Fruit fly (Drosophila melanogaster): ENCODE data around the gene CG7168.

The CG7168 gene

dm6 chr3R:18223434-18223833 is 2.4 kb downstream of the CG7168 start, which contains the start of the genes mTerf5 and Non3 (continued):
- TF ChIP-seq tgo (GFP tag; IDR thresholded peaks at IDR 0.05) (peak; percentile 32; the same call in 1 of the 3 replicates), YL-1 (GFP tag; optimal IDR thresholded peaks at IDR 0.05) (peak; percentile 50), Ravus (GFP tag; IDR thresholded peaks at IDR 0.05) (no peak; the same call in 1 of the 2 replicates), CG32772 (GFP tag; IDR thresholded peaks at IDR 0.05) (0 out of 2 replicates have a peak, but pooled peaks have one; percentile 15), Antp (GFP tag; optimal IDR thresholded peaks at IDR 0.05) (no peak), CG11560 (tag; IDR thresholded peaks at IDR 0.05) (no peak), pros (GFP tag; optimal IDR thresholded peaks at IDR 0.05) (no peak), CG7556 (GFP tag; optimal IDR thresholded peaks at IDR 0.05) (peak; percentile 20), lbe (GFP tag; optimal IDR thresholded peaks at IDR 0.05) (peak; percentile 51), zen (tag; optimal IDR thresholded peaks at IDR 0.05) (peak; percentile 67), yki (optimal IDR thresholded peaks at IDR 0.05) (no peak), CG6791 (GFP tag; IDR thresholded peaks at IDR 0.05; ENCODE audit: partially characterized antibody) (peak; percentile 78), cato (GFP tag; optimal IDR thresholded peaks at IDR 0.05; ENCODE audit: borderline replicate concordance) (no peak), pfk (GFP tag; optimal IDR thresholded peaks at IDR 0.05) (no peak), CG4360 (GFP tag; IDR thresholded peaks at IDR 0.05) (no peak), CG18619 (GFP tag; optimal IDR thresholded peaks at IDR 0.05) (peak; percentile 9), chinmo (GFP tag; IDR thresholded peaks at IDR 0.05; ENCODE audit: partially characterized antibody) (peak; percentile 91; the same call in 3 of the 4 replicates), br (optimal IDR thresholded peaks at IDR 0.05) (no peak), ttk (GFP tag; IDR thresholded peaks at IDR 0.05) (no peak), CG30020 (tag; optimal IDR thresholded peaks at IDR 0.05) (peak; percentile 57), MESR4 (GFP tag; optimal IDR thresholded peaks at IDR 0.05) (peak; percentile 36), CG18599 (GFP tag; optimal IDR thresholded peaks at IDR 0.05) (peak; percentile 63), CG9932 (GFP tag; IDR thresholded peaks at IDR 0.05) (peak; percentile 73), exex (tag; optimal IDR thresholded peaks at IDR 0.05) (peak; percentile 12), fd96Cb (tag; optimal IDR thresholded peaks at IDR 0.05) (peak; percentile 40), CG7271 (tag; optimal IDR thresholded peaks at IDR 0.05) (peak; percentile 44), ranshi (GFP tag; IDR thresholded peaks at IDR 0.05) (0 out of 2 replicates have a peak, but pooled peaks have one; percentile 40), NC2α (GFP tag; optimal IDR thresholded peaks at IDR 0.05) (no peak), dati (GFP tag; IDR thresholded peaks at IDR 0.05) (no peak), bbx (GFP tag; IDR thresholded peaks at IDR 0.05; ENCODE audit: partially characterized antibody) (peak; percentile 72; the same call in 1 of the 2 replicates), sens-2 (GFP tag; IDR thresholded peaks at IDR 0.05) (no peak), Mad (GFP tag; optimal IDR thresholded peaks at IDR 0.05) (no peak), CG7372 (GFP tag; IDR thresholded peaks at IDR 0.05) (no peak), CG15073 (GFP tag; optimal IDR thresholded peaks at IDR 0.05) (no peak), CG11398 (GFP tag; optimal IDR thresholded peaks at IDR 0.05) (no peak), HmgZ (tag; optimal IDR thresholded peaks at IDR 0.05) (peak; percentile 55), pnt (GFP tag; optimal IDR thresholded peaks at IDR 0.05) (no peak), hbn (GFP tag; IDR thresholded peaks at IDR 0.05; ENCODE audit: partially characterized antibody) (peak; percentile 83), Asciz (GFP tag; optimal IDR thresholded peaks at IDR 0.05) (no peak), CG13624 (GFP tag; optimal IDR thresholded peaks at IDR 0.05) (no peak), CG3407 (GFP tag; optimal IDR thresholded peaks at IDR 0.05) (no peak), aop (GFP tag; IDR thresholded peaks at IDR 0.05) (no peak), dm (GFP tag; optimal IDR thresholded peaks at IDR 0.05) (peak; percentile 88), zfh2 (GFP tag; optimal IDR thresholded peaks at IDR 0.05) (peak; percentile 45), fd3F (GFP tag; optimal IDR thresholded peaks at IDR 0.05) (peak; percentile 23), CG17359 (tag; optimal IDR thresholded peaks at IDR 0.05) (peak; percentile 38), CG5245 (GFP tag; optimal IDR thresholded peaks at IDR 0.05) (no peak), CG11504 (tag; optimal IDR thresholded peaks at IDR 0.05) (peak; percentile 69), Gsc (GFP tag; IDR thresholded peaks at IDR 0.05) (no peak), MBD-R2 (GFP tag; IDR thresholded peaks at IDR 0.05) (peak; percentile 86), psq (GFP tag; optimal IDR thresholded peaks at IDR 0.05) (peak; percentile 41), CG9817 (tag; optimal IDR thresholded peaks at IDR 0.05) (peak; percentile 68)

All from whole organism, embryonic.